Worm (Caenorhabditis elegans) whole organism, L1 larva: Measurements from ENCODE around the gene Y69A2AR.18.

Source experiments
- ces-1 ChIP-seq: fragments of 150-350 bp; optimal IDR thresholded peaks from 2 replicates; lab custom pipeline; 2014; ENCODE audit warnings: missing biosample characterization, missing genetic modification reagents, missing genetic modification characterization
- lir-3 ChIP-seq: sonication (generic microtip); optimal IDR thresholded peaks from 2 replicates; lab custom pipeline; 2016; ENCODE audit warnings: mild to moderate bottlenecking, missing genetic modification characterization, moderate library complexity, missing compliant biosample characterization; ENCODE audit not compliant: poor library complexity
- pqm-1 ChIP-seq: sonication (generic microtip); optimal IDR thresholded peaks from 3 replicates; lab custom pipeline; 2017; ENCODE audit warnings: missing biosample characterization, missing genetic modification characterization
- rnt-1 ChIP-seq: sonication (generic microtip); optimal IDR thresholded peaks from 2 replicates; lab custom pipeline; 2016; ENCODE audit warnings: mild to moderate bottlenecking, missing genetic modification characterization, moderate library complexity, missing compliant biosample characterization
- snpc-4 ChIP-seq: fragments of 150-350 bp; optimal IDR thresholded peaks from 2 replicates; lab custom pipeline; 2014; ENCODE audit warnings: missing biosample characterization, missing genetic modification characterization

ce11 chrIV:2507824-2508223, 12.3 kb downstream of the Y69A2AR.18 start, which contains the start of gene Y69A2AR.22:
- TF ChIP-seq lir-3 (no peak), rnt-1 (no peak), snpc-4 (tag; lab: Kevin White, UChicago) (no peak), ces-1 (GFP tag; lab: Kevin White, UChicago) (no peak), pqm-1 (no peak)
